Worm (Caenorhabditis elegans) whole organism, early embryonic: ENCODE measurements around the gene F42C5.4.

Experiments
- F13C5.2 ChIP-seq: sonication (generic microtip); optimal IDR thresholded peaks from 2 replicates; lab custom pipeline; 2017; ENCODE audit warnings: mild to moderate bottlenecking, missing genetic modification characterization, inconsistent platforms, missing compliant biosample characterization
- ama-1 ChIP-seq: fragments of 150-350 bp; optimal IDR thresholded peaks from 2 replicates; lab custom pipeline; 2014
- ceh-13 ChIP-seq: fragments of 200-800 bp; sonication (Bioruptor generic); optimal IDR thresholded peaks from 2 replicates; lab custom pipeline; 2018; ENCODE audit warnings: mild to moderate bottlenecking, missing genetic modification characterization, missing compliant biosample characterization
- ets-7 ChIP-seq: sonication (generic microtip); optimal IDR thresholded peaks from 2 replicates; lab custom pipeline; 2016; ENCODE audit warnings: missing genotype, missing genetic modification characterization, missing compliant biosample characterization
- hmbx-1 ChIP-seq: sonication (generic microtip); optimal IDR thresholded peaks from 2 replicates; lab custom pipeline; 2016; ENCODE audit warnings: mild to moderate bottlenecking, missing genetic modification characterization, missing compliant biosample characterization
- hmg-4 ChIP-seq: fragments of 200-800 bp; sonication (Bioruptor generic); optimal IDR thresholded peaks from 2 replicates; lab custom pipeline; 2018; ENCODE audit warnings: mild to moderate bottlenecking, missing genetic modification characterization, missing compliant biosample characterization
- pes-1 ChIP-seq: fragments of 200-800 bp; sonication (Bioruptor generic); IDR thresholded peaks from 2 replicates; pipeline ENCODE4 v1.3.6; 2022; ENCODE audit warnings: missing genetic modification reagents, missing genetic modification characterization, missing compliant biosample characterization
- scrt-1 ChIP-seq: fragments of 200-800 bp; sonication (Bioruptor generic); IDR thresholded peaks from 2 replicates; pipeline ENCODE4 v1.3.6; 2022; ENCODE audit warnings: missing genetic modification characterization, missing compliant biosample characterization
- sea-1 ChIP-seq: fragments of 200-800 bp; sonication (Bioruptor generic); conservative IDR thresholded peaks from 2 replicates; pipeline ENCODE4 v1.3.6; 2022; ENCODE audit warnings: missing genetic modification characterization, missing compliant biosample characterization

ce11 chrIV:7287474-7287873 is 4.5 kb downstream of the F42C5.4 start, which contains the start of gene F42C5.3:
- no peak for TF ChIP-seq pes-1 (GFP tag; lab: Robert Waterston, UW)
- TF ChIP-seq scrt-1, result no peak
- no peak for TF ChIP-seq ets-7 (tag; lab: Kevin White, UChicago)
- TF ChIP-seq ama-1 (lab: Kevin White, UChicago), result no peak
- TF ChIP-seq sea-1 (GFP tag; lab: Robert Waterston, UW), result no peak
- no peak for TF ChIP-seq F13C5.2 (tag; lab: Kevin White, UChicago)
- TF ChIP-seq hmbx-1, result no peak
- no peak for TF ChIP-seq ceh-13
- no peak for TF ChIP-seq hmg-4 (GFP tag; lab: Kevin White, UChicago)
